Fruit fly (Drosophila melanogaster) whole organism, embryonic: ENCODE data around the gene CG7079.

Experiments
- Atf3 ChIP-seq: fragments of 200-800 bp; sonication (Bioruptor generic); optimal IDR thresholded peaks from 3 replicates; lab custom pipeline; 2016; ENCODE audit warnings: missing biosample characterization, missing genetic modification characterization
- BtbVII ChIP-seq: fragments of 200-800 bp; sonication (Bioruptor generic); optimal IDR thresholded peaks from 3 replicates; lab custom pipeline; 2017; ENCODE audit warnings: missing biosample characterization, mild to moderate bottlenecking, missing genetic modification characterization
- CG10209 ChIP-seq: fragments of 200-800 bp; sonication (Bioruptor generic); optimal IDR thresholded peaks from 3 replicates; lab custom pipeline; 2017; ENCODE audit warnings: missing biosample characterization, mild to moderate bottlenecking, missing genetic modification characterization, missing genetic modification reagents
- CG10366 ChIP-seq: fragments of 200-800 bp; sonication (Bioruptor generic); IDR thresholded peaks from 2 replicates; pipeline ENCODE4 v1.3.6; 2022; ENCODE audit warnings: missing biosample characterization, missing genetic modification characterization
- CG11085 ChIP-seq: fragments of 200-800 bp; sonication (Bioruptor generic); IDR thresholded peaks from 2 replicates; pipeline ENCODE4 v1.3.6; 2022; ENCODE audit warnings: missing biosample characterization, missing genetic modification characterization
- CG11247 ChIP-seq: fragments of 200-800 bp; sonication (Bioruptor generic); IDR thresholded peaks from 2 replicates; pipeline ENCODE4 v1.3.6; 2022; ENCODE audit warnings: missing biosample characterization, missing genetic modification characterization
- CG12155 ChIP-seq: fragments of 200-800 bp; sonication (Bioruptor generic); optimal IDR thresholded peaks from 3 replicates; lab custom pipeline; 2016; ENCODE audit warnings: missing biosample characterization, missing genetic modification characterization
- CG14710 ChIP-seq: fragments of 200-800 bp; sonication (Bioruptor generic); optimal IDR thresholded peaks from 3 replicates; lab custom pipeline; 2019; ENCODE audit warnings: missing biosample characterization, mild to moderate bottlenecking, missing genetic modification characterization, moderate library complexity
- CG18262 ChIP-seq: fragments of 200-800 bp; optimal IDR thresholded peaks from 3 replicates; lab custom pipeline; 2019; ENCODE audit warnings: missing biosample characterization, mild to moderate bottlenecking, missing genetic modification characterization, moderate library complexity
- CG3065 ChIP-seq: fragments of 200-800 bp; sonication (Bioruptor generic); optimal IDR thresholded peaks from 2 replicates; lab custom pipeline; 2016; ENCODE audit warnings: missing biosample characterization, missing genetic modification characterization
- CG31441 ChIP-seq: fragments of 200-800 bp; sonication (Bioruptor generic); IDR thresholded peaks from 2 replicates; pipeline ENCODE4 v1.3.6; 2022; ENCODE audit warnings: missing biosample characterization, missing genetic modification characterization
- CG32532 ChIP-seq: fragments of 200-800 bp; sonication (Bioruptor generic); IDR thresholded peaks from 2 replicates; pipeline ENCODE4 v1.3.6; 2022; ENCODE audit warnings: missing biosample characterization, missing genetic modification characterization
- CG5245 ChIP-seq: fragments of 200-800 bp; sonication (Bioruptor generic); optimal IDR thresholded peaks from 3 replicates; lab custom pipeline; 2016; ENCODE audit warnings: missing biosample characterization, missing genetic modification characterization
- CG6272 ChIP-seq: fragments of 200-800 bp; sonication (Bioruptor generic); IDR thresholded peaks from 2 replicates; pipeline ENCODE4 v1.3.6; 2022; ENCODE audit warnings: missing biosample characterization, missing genetic modification characterization
- CG6683 ChIP-seq: fragments of 200-800 bp; sonication (Bioruptor generic); optimal IDR thresholded peaks from 2 replicates; lab custom pipeline; 2017; ENCODE audit warnings: missing biosample characterization, mild to moderate bottlenecking, missing genetic modification characterization, missing genetic modification reagents
- CG6791 ChIP-seq: fragments of 200-800 bp; sonication (Bioruptor generic); IDR thresholded peaks from 3 replicates; pipeline ENCODE4 v1.3.6; 2022; ENCODE audit warnings: missing biosample characterization, missing genetic modification characterization; ENCODE audit not compliant: partially characterized antibody
- CG8944 ChIP-seq: fragments of 200-800 bp; sonication (Bioruptor generic); optimal IDR thresholded peaks from 3 replicates; lab custom pipeline; 2016; ENCODE audit warnings: missing biosample characterization, missing genetic modification characterization
- CG9817 ChIP-seq: fragments of 200-800 bp; sonication (Bioruptor generic); optimal IDR thresholded peaks from 2 replicates; lab custom pipeline; 2018; ENCODE audit warnings: missing biosample characterization, mild to moderate bottlenecking, missing genetic modification characterization, moderate library complexity
- Deaf1 ChIP-seq: fragments of 200-800 bp; optimal IDR thresholded peaks from 3 replicates; lab custom pipeline; 2019; ENCODE audit warnings: missing biosample characterization, mild to moderate bottlenecking, missing genetic modification characterization, moderate library complexity
- Ets97D ChIP-seq: fragments of 200-800 bp; sonication (Bioruptor generic); optimal IDR thresholded peaks from 3 replicates; lab custom pipeline; 2016; ENCODE audit warnings: missing biosample characterization, missing genetic modification characterization
- HLH54F ChIP-seq: fragments of 200-800 bp; sonication (Bioruptor generic); optimal IDR thresholded peaks from 3 replicates; lab custom pipeline; 2016; ENCODE audit warnings: missing biosample characterization, missing genetic modification characterization
- HmgZ ChIP-seq: fragments of 200-800 bp; sonication (Bioruptor generic); optimal IDR thresholded peaks from 2 replicates; lab custom pipeline; 2018; ENCODE audit warnings: missing biosample characterization, mild to moderate bottlenecking, missing genetic modification characterization
- Kr ChIP-seq: fragments of 200-800 bp; sonication (Bioruptor generic); optimal IDR thresholded peaks from 2 replicates; lab custom pipeline; 2017; ENCODE audit warnings: missing biosample characterization, mild to moderate bottlenecking, missing genetic modification characterization
- Mes4 ChIP-seq: fragments of 200-800 bp; sonication (Bioruptor generic); optimal IDR thresholded peaks from 2 replicates; lab custom pipeline; 2016; ENCODE audit warnings: missing biosample characterization, missing genetic modification characterization
- Neu2 ChIP-seq: fragments of 200-800 bp; sonication (Bioruptor generic); optimal IDR thresholded peaks from 3 replicates; lab custom pipeline; 2016; ENCODE audit warnings: missing biosample characterization, missing genetic modification characterization, borderline replicate concordance
- Oli ChIP-seq: fragments of 200-800 bp; sonication (Bioruptor generic); optimal IDR thresholded peaks from 2 replicates; lab custom pipeline; 2018; ENCODE audit warnings: missing biosample characterization, mild to moderate bottlenecking, missing genetic modification characterization, moderate library complexity
- Sox102F ChIP-seq: fragments of 200-800 bp; sonication (Bioruptor generic); optimal IDR thresholded peaks from 2 replicates; lab custom pipeline; 2018; ENCODE audit warnings: missing biosample characterization, mild to moderate bottlenecking, missing genetic modification characterization, moderate library complexity
- Ssrp ChIP-seq: fragments of 200-800 bp; sonication (Bioruptor generic); optimal IDR thresholded peaks from 2 replicates; lab custom pipeline; 2018; ENCODE audit warnings: missing biosample characterization, mild to moderate bottlenecking, missing genetic modification characterization, moderate library complexity
- Stat92E ChIP-seq, 3 experiments: fragments of >200 bp in 2 of 3; fragments of 200-800 bp in 1 of 3; sonication (Bioruptor generic) in 1 of 3; optimal IDR thresholded peaks; 2 replicates each; lab custom pipeline; 2017 to 2019; ENCODE audit warnings: missing biosample characterization in 3 of 3, missing genetic modification characterization in 3 of 3, mild to moderate bottlenecking in 1 of 3, moderate library complexity in 1 of 3
- ab ChIP-seq: fragments of 200-800 bp; sonication (Bioruptor generic); optimal IDR thresholded peaks from 2 replicates; lab custom pipeline; 2016; ENCODE audit warnings: missing biosample characterization, missing genetic modification characterization
- cato ChIP-seq: fragments of 200-800 bp; sonication (Bioruptor generic); optimal IDR thresholded peaks from 2 replicates; lab custom pipeline; 2016; ENCODE audit warnings: missing biosample characterization, missing genetic modification characterization, borderline replicate concordance
- caup ChIP-seq: fragments of 200-800 bp; sonication (Bioruptor generic); optimal IDR thresholded peaks from 3 replicates; lab custom pipeline; 2017; ENCODE audit warnings: missing biosample characterization, mild to moderate bottlenecking, missing genetic modification characterization, moderate library complexity; ENCODE audit not compliant: severe bottlenecking
- cwo ChIP-seq: fragments of 200-800 bp; sonication (Bioruptor generic); optimal IDR thresholded peaks from 3 replicates; lab custom pipeline; 2017; ENCODE audit warnings: missing biosample characterization, missing genetic modification characterization, mild to moderate bottlenecking, moderate library complexity, missing genetic modification reagents
- dimm ChIP-seq: fragments of 200-800 bp; sonication (Bioruptor generic); IDR thresholded peaks from 2 replicates; pipeline ENCODE4 v1.3.6; 2022; ENCODE audit warnings: missing biosample characterization, missing genetic modification characterization
- dysf ChIP-seq: fragments of 200-800 bp; sonication (Bioruptor generic); IDR thresholded peaks from 3 replicates; pipeline ENCODE4 v1.3.6; 2022; ENCODE audit warnings: missing biosample characterization, missing genetic modification characterization
- emc ChIP-seq: fragments of 200-800 bp; sonication (Bioruptor generic); optimal IDR thresholded peaks from 2 replicates; lab custom pipeline; 2016; ENCODE audit warnings: missing biosample characterization, missing genetic modification characterization
- gsb ChIP-seq: fragments of 200-800 bp; sonication (Bioruptor generic); IDR thresholded peaks from 2 replicates; pipeline ENCODE4 v1.3.6; 2022; ENCODE audit warnings: missing biosample characterization, missing genetic modification characterization
- kah ChIP-seq: fragments of 200-800 bp; sonication (Bioruptor generic); optimal IDR thresholded peaks from 2 replicates; lab custom pipeline; 2018; ENCODE audit warnings: missing biosample characterization, mild to moderate bottlenecking, missing genetic modification characterization
- kay ChIP-seq: fragments of 200-800 bp; sonication (Bioruptor generic); optimal IDR thresholded peaks from 2 replicates; lab custom pipeline; 2016; ENCODE audit warnings: missing biosample characterization, missing genetic modification characterization
- ken ChIP-seq: fragments of 200-800 bp; sonication (Bioruptor generic); IDR thresholded peaks from 3 replicates; pipeline ENCODE4 v1.3.6; 2022; ENCODE audit warnings: missing biosample characterization, missing genetic modification characterization
- lbe ChIP-seq: fragments of 200-800 bp; sonication (Bioruptor generic); optimal IDR thresholded peaks from 2 replicates; lab custom pipeline; 2016; ENCODE audit warnings: missing biosample characterization, mild to moderate bottlenecking, missing genetic modification characterization
- sens-2 ChIP-seq: fragments of 200-800 bp; sonication (Bioruptor generic); IDR thresholded peaks from 2 replicates; pipeline ENCODE4 v1.3.6; 2022; ENCODE audit warnings: missing biosample characterization, missing genetic modification characterization
- seq ChIP-seq: fragments of 200-800 bp; sonication (Bioruptor generic); IDR thresholded peaks from 2 replicates; pipeline ENCODE4 v1.3.6; 2022; ENCODE audit warnings: missing biosample characterization, missing genetic modification characterization
- sim ChIP-seq: fragments of 200-800 bp; sonication (Bioruptor generic); IDR thresholded peaks from 2 replicates; pipeline ENCODE4 v1.3.6; 2022; ENCODE audit warnings: missing biosample characterization, missing genetic modification characterization
- sima ChIP-seq: fragments of 200-800 bp; sonication (Bioruptor generic); optimal IDR thresholded peaks from 2 replicates; lab custom pipeline; 2016; ENCODE audit warnings: missing biosample characterization, missing genetic modification characterization
- sug ChIP-seq: fragments of 200-800 bp; optimal IDR thresholded peaks from 2 replicates; lab custom pipeline; 2019; ENCODE audit warnings: missing biosample characterization, mild to moderate bottlenecking, missing genetic modification characterization, moderate library complexity
- trh ChIP-seq: fragments of 200-800 bp; sonication (Bioruptor generic); optimal IDR thresholded peaks from 2 replicates; lab custom pipeline; 2016; ENCODE audit warnings: missing biosample characterization, missing genetic modification characterization
- vvl ChIP-seq: fragments of 200-800 bp; sonication (Bioruptor generic); IDR thresholded peaks from 2 replicates; pipeline ENCODE4 v1.3.6; 2022; ENCODE audit warnings: missing biosample characterization, missing genetic modification characterization
- zfh1 ChIP-seq: fragments of 200-800 bp; sonication (Bioruptor generic); IDR thresholded peaks from 3 replicates; pipeline ENCODE4 v1.3.6; 2022; ENCODE audit warnings: missing biosample characterization, missing genetic modification characterization

Gene CG7079

DNA sequence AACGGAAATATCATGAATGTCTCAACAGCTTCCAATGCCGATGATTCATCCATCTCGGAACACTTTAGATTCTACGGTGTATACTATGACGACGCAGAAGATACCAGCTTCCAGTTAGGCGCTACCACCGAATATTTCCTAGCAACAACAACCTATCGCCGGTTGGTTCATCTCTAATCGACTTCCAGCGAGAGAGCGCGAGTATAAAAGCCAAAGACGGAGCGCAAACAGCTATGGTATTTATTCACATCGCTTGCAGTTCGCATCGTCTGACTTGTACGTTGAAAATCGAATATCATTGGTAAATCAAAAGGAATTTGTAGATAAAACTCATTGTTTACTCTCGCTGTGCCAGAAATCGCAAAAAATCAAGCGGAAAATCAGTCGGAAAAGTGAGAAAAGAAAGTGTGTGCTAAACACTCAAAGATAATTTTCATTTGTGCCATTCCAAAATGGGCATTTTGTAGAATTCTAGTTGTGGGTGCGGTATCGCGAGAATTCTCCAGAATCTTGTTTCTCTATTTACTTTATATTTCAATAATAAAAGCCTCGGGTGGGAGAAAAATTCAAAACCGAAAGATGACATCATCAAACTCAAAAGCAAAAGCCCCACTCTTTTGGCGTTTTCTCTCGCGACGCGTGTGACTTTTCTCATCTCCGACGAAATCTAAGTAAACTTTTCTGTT lies 16.5 kb upstream of the CG7079 start, which contains the start of gene AnxB9 (continued):
- TF ChIP-seq CG31441 (GFP tag; lab: Robert Waterston, UW) (no peak), CG32532 (GFP tag; lab: Robert Waterston, UW) (peak; percentile 59; the same call in 1 of the 2 replicates), CG3065 (no peak), CG18262 (tag; lab: Kevin White, UChicago) (no peak), Sox102F (GFP tag; lab: Kevin White, UChicago) (no peak), sens-2 (GFP tag; lab: Robert Waterston, UW) (0 out of 2 replicates have a peak, but pooled peaks have one; percentile 50), zfh1 (peak; percentile 47; the same call in 2 of the 3 replicates), kay (GFP tag; lab: Kevin White, UChicago) (no peak), sim (no peak), kah (GFP tag; lab: Kevin White, UChicago) (no peak), Atf3 (GFP tag; lab: Kevin White, UChicago) (no peak), BtbVII (GFP tag; lab: Kevin White, UChicago) (peak; percentile 39), cwo (peak; percentile 14), Ssrp (tag; lab: Kevin White, UChicago) (no peak), trh (no peak), CG10366 (GFP tag; lab: Robert Waterston, UW) (no peak), lbe (GFP tag; lab: Kevin White, UChicago) (peak; percentile 68), emc (GFP tag; lab: Kevin White, UChicago) (no peak), ken (GFP tag; lab: Robert Waterston, UW) (0 out of 3 replicates have a peak, but pooled peaks have one; percentile 52), Stat92E (GFP tag; optimal IDR thresholded peaks at IDR 0.05; lab: Kevin White, UChicago) (peak in 1 of 3 experiments; percentile 37), gsb (GFP tag; lab: Robert Waterston, UW) (no peak), CG10209 (no peak), CG11085 (GFP tag; lab: Robert Waterston, UW) (no peak), Ets97D (GFP tag; lab: Kevin White, UChicago) (no peak), Mes4 (peak; percentile 45), cato (no peak), seq (no peak), dysf (GFP tag; lab: Robert Waterston, UW) (no peak), CG14710 (tag; lab: Kevin White, UChicago) (no peak), dimm (GFP tag; lab: Robert Waterston, UW) (no peak), HLH54F (GFP tag; lab: Kevin White, UChicago) (no peak), CG6683 (GFP tag; lab: Kevin White, UChicago) (no peak), CG8944 (GFP tag; lab: Kevin White, UChicago) (no peak), Oli (tag; lab: Kevin White, UChicago) (no peak), sima (no peak), CG11247 (GFP tag; lab: Robert Waterston, UW) (peak; percentile 50), CG9817 (tag; lab: Kevin White, UChicago) (no peak)

DNA sequence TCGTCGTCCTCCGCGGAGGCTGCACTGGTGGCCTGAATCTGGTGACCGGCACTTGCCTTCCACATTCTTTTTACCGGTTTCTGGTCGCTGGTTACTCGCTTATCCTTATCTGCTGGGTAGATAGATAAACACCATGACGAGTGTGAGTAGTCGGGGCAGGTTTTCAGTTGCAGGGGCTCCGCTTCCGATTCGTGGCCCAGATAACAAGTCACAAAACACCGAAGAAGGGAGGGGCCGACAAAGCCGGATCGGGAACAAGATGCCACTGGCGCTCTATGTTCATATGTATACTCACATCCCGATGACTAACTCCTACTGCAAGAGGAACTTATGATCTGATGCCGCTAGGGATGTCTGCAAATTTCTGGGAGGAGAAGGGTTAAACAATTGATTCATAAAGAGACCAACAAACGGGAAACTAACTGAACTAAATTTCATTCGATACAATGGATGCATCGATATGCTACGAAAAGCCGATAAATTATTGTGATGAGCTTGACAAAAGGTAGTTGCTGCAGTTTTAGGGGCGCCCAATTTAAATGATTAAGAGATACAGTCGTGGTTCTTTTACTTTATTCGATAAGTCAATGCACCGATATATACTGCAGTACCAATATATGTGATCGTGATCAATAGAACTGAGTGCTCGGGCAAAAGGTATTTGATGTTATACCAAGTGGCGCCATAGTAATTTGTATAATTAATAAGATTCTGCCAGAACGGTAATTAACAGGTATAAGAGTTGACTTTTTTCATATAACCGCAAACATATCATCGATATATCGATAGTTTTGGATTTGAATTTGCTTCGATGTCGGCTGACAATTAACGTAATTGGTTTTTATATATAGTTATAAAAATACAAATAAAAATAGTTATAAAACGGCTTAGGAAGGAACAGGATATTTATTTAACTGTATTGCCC lies 15.6 kb upstream of the CG7079 start, which contains the start of gene Cortactin:
Cortactin (minus strand) TSS at position 472 of the 925 bp plus-strand sequence.
- TF ChIP-seq Kr (peak; percentile 87), CG6791 (GFP tag; lab: Robert Waterston, UW) (peak; percentile 94), sug (tag; lab: Kevin White, UChicago) (peak; percentile 32), vvl (GFP tag; lab: Robert Waterston, UW) (peak; percentile 65; the same call in 1 of the 2 replicates), CG5245 (GFP tag; lab: Kevin White, UChicago) (no peak), CG6272 (GFP tag; lab: Robert Waterston, UW) (0 out of 2 replicates have a peak, but pooled peaks have one; percentile 14), caup (GFP tag; lab: Kevin White, UChicago) (no peak), HmgZ (tag; lab: Kevin White, UChicago) (peak; percentile 57), CG12155 (GFP tag; lab: Kevin White, UChicago) (peak; percentile 57), Deaf1 (tag; lab: Kevin White, UChicago) (peak; percentile 75), ab (GFP tag; lab: Kevin White, UChicago) (no peak), Neu2 (GFP tag; lab: Kevin White, UChicago) (peak; percentile 98), kay (GFP tag; lab: Kevin White, UChicago) (peak; percentile 48)
